Fruit fly (Drosophila melanogaster): Measurements from ENCODE around the gene asl.

- TF ChIP-seq lola (GFP tag; optimal IDR thresholded peaks at IDR 0.05) (no peak), Myc (optimal IDR thresholded peaks at IDR 0.05) (no peak), tai (GFP tag; optimal IDR thresholded peaks at IDR 0.05) (no peak), pan (optimal IDR thresholded peaks at IDR 0.05) (no peak), foxo (GFP tag; optimal IDR thresholded peaks at IDR 0.05) (no peak), Abd-B (GFP tag; optimal IDR thresholded peaks at IDR 0.05) (no peak)
Measured at dm6 chr3R:5612372-5613113, 6.2 kb upstream of the asl start, which contains the start of gene Rga.
